Fruit fly (Drosophila melanogaster) whole organism, embryonic: ENCODE results near the gene CG14102.

Source experiments
- Atf6 ChIP-seq: fragments of 200-800 bp; sonication (Bioruptor generic); IDR thresholded peaks from 2 replicates; pipeline ENCODE4 v1.3.6; 2022; ENCODE audit warnings: missing biosample characterization, missing genetic modification characterization
- B-H2 ChIP-seq: fragments of 200-800 bp; sonication (Bioruptor generic); optimal IDR thresholded peaks from 2 replicates; lab custom pipeline; 2018; ENCODE audit warnings: missing biosample characterization, mild to moderate bottlenecking, missing genetic modification characterization
- BtbVII ChIP-seq: fragments of 200-800 bp; sonication (Bioruptor generic); optimal IDR thresholded peaks from 3 replicates; lab custom pipeline; 2017; ENCODE audit warnings: missing biosample characterization, mild to moderate bottlenecking, missing genetic modification characterization
- CG1024 ChIP-seq: fragments of 200-800 bp; sonication (Bioruptor generic); IDR thresholded peaks from 2 replicates; pipeline ENCODE4 v1.3.6; 2022; ENCODE audit warnings: missing biosample characterization, missing genetic modification characterization
- CG10654 ChIP-seq: fragments of 200-800 bp; sonication (Bioruptor generic); optimal IDR thresholded peaks from 2 replicates; lab custom pipeline; 2016; ENCODE audit warnings: missing biosample characterization, missing genetic modification characterization
- CG10979 ChIP-seq: fragments of 200-800 bp; sonication (Bioruptor generic); optimal IDR thresholded peaks from 2 replicates; lab custom pipeline; 2018; ENCODE audit warnings: missing biosample characterization, mild to moderate bottlenecking, missing genetic modification characterization, moderate library complexity
- CG12219 ChIP-seq: fragments of 200-800 bp; sonication (Bioruptor generic); optimal IDR thresholded peaks from 3 replicates; lab custom pipeline; 2018; ENCODE audit warnings: missing biosample characterization, mild to moderate bottlenecking, missing genetic modification characterization
- CG12236 ChIP-seq: fragments of 200-800 bp; sonication (Bioruptor generic); optimal IDR thresholded peaks from 2 replicates; lab custom pipeline; 2016; ENCODE audit warnings: missing biosample characterization, missing genetic modification characterization
- CG14014 ChIP-seq: fragments of 200-800 bp; sonication (Bioruptor generic); IDR thresholded peaks from 2 replicates; pipeline ENCODE4 v1.3.6; 2022; ENCODE audit warnings: missing biosample characterization, missing genetic modification characterization
- CG1603 ChIP-seq: fragments of 200-800 bp; sonication (Bioruptor generic); optimal IDR thresholded peaks from 2 replicates; lab custom pipeline; 2019; ENCODE audit warnings: missing biosample characterization, mild to moderate bottlenecking, missing genetic modification characterization, moderate library complexity
- CG16863 ChIP-seq: fragments of 200-800 bp; sonication (Bioruptor generic); optimal IDR thresholded peaks from 3 replicates; lab custom pipeline; 2016; ENCODE audit warnings: missing biosample characterization, missing genetic modification characterization
- CG1792 ChIP-seq: fragments of 200-800 bp; sonication (Bioruptor generic); optimal IDR thresholded peaks from 2 replicates; lab custom pipeline; 2016; ENCODE audit warnings: missing biosample characterization, missing genetic modification characterization
- CG30020 ChIP-seq: fragments of 200-800 bp; optimal IDR thresholded peaks from 2 replicates; lab custom pipeline; 2019; ENCODE audit warnings: missing biosample characterization, mild to moderate bottlenecking, missing genetic modification characterization, moderate library complexity
- CG42726 ChIP-seq: fragments of 200-800 bp; sonication (Bioruptor generic); IDR thresholded peaks from 2 replicates; pipeline ENCODE4 v1.3.6; 2022; ENCODE audit warnings: missing biosample characterization, missing genetic modification characterization; ENCODE audit not compliant: partially characterized antibody
- CG4854 ChIP-seq: fragments of 200-800 bp; sonication (Bioruptor generic); optimal IDR thresholded peaks from 2 replicates; lab custom pipeline; 2016; ENCODE audit warnings: missing biosample characterization, missing genetic modification characterization, inconsistent platforms
- CG7963 ChIP-seq: fragments of 200-800 bp; sonication (Bioruptor generic); IDR thresholded peaks from 3 replicates; pipeline ENCODE4 v1.3.6; 2022; ENCODE audit warnings: missing biosample characterization, missing genetic modification characterization; ENCODE audit not compliant: partially characterized antibody
- CG8089 ChIP-seq: fragments of 200-800 bp; sonication (Bioruptor generic); optimal IDR thresholded peaks from 3 replicates; lab custom pipeline; 2016; ENCODE audit warnings: missing biosample characterization, missing genetic modification characterization
- CG8944 ChIP-seq: fragments of 200-800 bp; sonication (Bioruptor generic); optimal IDR thresholded peaks from 3 replicates; lab custom pipeline; 2016; ENCODE audit warnings: missing biosample characterization, missing genetic modification characterization
- CG9932 ChIP-seq: fragments of 200-800 bp; sonication (Bioruptor generic); IDR thresholded peaks from 2 replicates; pipeline ENCODE4 v1.3.6; 2022; ENCODE audit warnings: missing biosample characterization, missing genetic modification characterization
- Doc3 ChIP-seq: fragments of 200-800 bp; sonication (Bioruptor generic); IDR thresholded peaks from 3 replicates; pipeline ENCODE4 v1.3.6; 2022; ENCODE audit warnings: missing biosample characterization, missing genetic modification characterization; ENCODE audit not compliant: partially characterized antibody
- Dp ChIP-seq: fragments of 200-800 bp; sonication (Bioruptor generic); optimal IDR thresholded peaks from 2 replicates; lab custom pipeline; 2018; ENCODE audit warnings: missing biosample characterization, mild to moderate bottlenecking, missing genetic modification characterization, moderate library complexity
- E2f2 ChIP-seq: fragments of 200-800 bp; sonication (Bioruptor generic); IDR thresholded peaks from 2 replicates; pipeline ENCODE4 v1.3.6; 2022; ENCODE audit warnings: missing biosample characterization, missing genetic modification characterization
- Fer2 ChIP-seq: fragments of 200-800 bp; sonication (Bioruptor generic); optimal IDR thresholded peaks from 2 replicates; lab custom pipeline; 2018; ENCODE audit warnings: missing biosample characterization, mild to moderate bottlenecking, missing genetic modification characterization, moderate library complexity
- Gug ChIP-seq: fragments of 200-800 bp; sonication (Bioruptor generic); IDR thresholded peaks from 4 replicates; pipeline ENCODE4 v1.3.6; 2022; ENCODE audit warnings: missing biosample characterization, missing genetic modification characterization
- Hmx ChIP-seq: fragments of 200-800 bp; sonication (Bioruptor generic); optimal IDR thresholded peaks from 2 replicates; lab custom pipeline; 2016; ENCODE audit warnings: missing biosample characterization, missing genetic modification characterization
- MBD-R2 ChIP-seq: fragments of 200-800 bp; sonication (Bioruptor generic); IDR thresholded peaks from 2 replicates; pipeline ENCODE4 v1.3.6; 2022; ENCODE audit warnings: missing biosample characterization, missing genetic modification characterization
- MTF-1 ChIP-seq: fragments of 200-800 bp; sonication (Bioruptor generic); optimal IDR thresholded peaks from 2 replicates; lab custom pipeline; 2018; ENCODE audit warnings: missing biosample characterization, mild to moderate bottlenecking, missing genetic modification characterization, borderline replicate concordance
- Mad ChIP-seq: fragments of 200-800 bp; sonication (Bioruptor generic); optimal IDR thresholded peaks from 2 replicates; lab custom pipeline; 2016; ENCODE audit warnings: missing biosample characterization, missing genetic modification characterization
- Scr ChIP-seq: fragments of 200-800 bp; sonication (Bioruptor generic); IDR thresholded peaks from 2 replicates; pipeline ENCODE4 v1.3.6; 2022; ENCODE audit warnings: missing biosample characterization, missing genetic modification characterization; ENCODE audit not compliant: partially characterized antibody
- Tbp ChIP-seq: fragments of >200 bp; optimal IDR thresholded peaks from 2 replicates; lab custom pipeline; 2018; ENCODE audit warnings: missing biosample characterization, missing genetic modification characterization
- amos ChIP-seq: fragments of 200-800 bp; sonication (Bioruptor generic); IDR thresholded peaks from 2 replicates; pipeline ENCODE4 v1.3.6; 2022; ENCODE audit warnings: missing biosample characterization, missing genetic modification characterization; ENCODE audit not compliant: partially characterized antibody
- bab2 ChIP-seq: fragments of 200-800 bp; sonication (Bioruptor generic); optimal IDR thresholded peaks from 2 replicates; lab custom pipeline; 2016; ENCODE audit warnings: missing biosample characterization, missing genetic modification characterization
- bbx ChIP-seq: fragments of 200-800 bp; sonication (Bioruptor generic); IDR thresholded peaks from 2 replicates; pipeline ENCODE4 v1.3.6; 2022; ENCODE audit warnings: missing biosample characterization, missing genetic modification characterization; ENCODE audit not compliant: partially characterized antibody
- chif ChIP-seq, 2 experiments: fragments of 200-800 bp; sonication (Bioruptor generic); optimal IDR thresholded peaks; 3 replicates each; lab custom pipeline; 2016; ENCODE audit warnings: missing biosample characterization in 2 of 2, missing genetic modification characterization in 2 of 2
- crp ChIP-seq, 2 experiments: fragments of 200-800 bp; sonication (Bioruptor generic); optimal IDR thresholded peaks; 2 replicates in 1 of 2; 3 replicates in 1 of 2; lab custom pipeline; 2017; ENCODE audit warnings: missing biosample characterization in 2 of 2, missing genetic modification characterization in 2 of 2, mild to moderate bottlenecking in 1 of 2, moderate library complexity in 1 of 2
- dmrt99B ChIP-seq: fragments of 200-800 bp; sonication (Bioruptor generic); optimal IDR thresholded peaks from 2 replicates; lab custom pipeline; 2018; ENCODE audit warnings: missing biosample characterization, mild to moderate bottlenecking, missing genetic modification characterization, moderate library complexity
- eve ChIP-seq, 2 experiments: fragments of >200 bp; optimal IDR thresholded peaks; 2 replicates each; lab custom pipeline; 2017; ENCODE audit warnings: missing biosample characterization in 2 of 2, missing genetic modification characterization in 2 of 2
- exex ChIP-seq: fragments of 200-800 bp; sonication (Bioruptor generic); optimal IDR thresholded peaks from 4 replicates; lab custom pipeline; 2018; ENCODE audit warnings: missing biosample characterization, mild to moderate bottlenecking, missing genetic modification characterization, moderate library complexity
- ham ChIP-seq: fragments of 200-800 bp; sonication (Bioruptor generic); IDR thresholded peaks from 2 replicates; pipeline ENCODE4 v1.3.6; 2022; ENCODE audit warnings: missing biosample characterization, missing genetic modification characterization
- lbe ChIP-seq: fragments of 200-800 bp; sonication (Bioruptor generic); optimal IDR thresholded peaks from 2 replicates; lab custom pipeline; 2016; ENCODE audit warnings: missing biosample characterization, mild to moderate bottlenecking, missing genetic modification characterization
- lola ChIP-seq, 3 experiments: fragments of >200 bp in 2 of 3; fragments of 200-800 bp in 1 of 3; sonication (Bioruptor generic) in 1 of 3; optimal IDR thresholded peaks; 2 replicates each; lab custom pipeline; 2017 to 2019; ENCODE audit warnings: missing biosample characterization in 3 of 3, missing genetic modification characterization in 3 of 3, mild to moderate bottlenecking in 1 of 3, moderate library complexity in 1 of 3
- pita ChIP-seq: fragments of 200-800 bp; sonication (Bioruptor generic); optimal IDR thresholded peaks from 2 replicates; lab custom pipeline; 2017; ENCODE audit warnings: missing biosample characterization, mild to moderate bottlenecking, missing genetic modification characterization
- pzg ChIP-seq: fragments of 200-800 bp; sonication (Bioruptor generic); optimal IDR thresholded peaks from 3 replicates; lab custom pipeline; 2018; ENCODE audit warnings: missing biosample characterization, mild to moderate bottlenecking, missing genetic modification characterization, moderate library complexity
- repo ChIP-seq: fragments of 200-800 bp; sonication (Bioruptor generic); optimal IDR thresholded peaks from 2 replicates; lab custom pipeline; 2016; ENCODE audit warnings: missing biosample characterization, missing genetic modification characterization
- stc ChIP-seq: fragments of 200-800 bp; sonication (Bioruptor generic); IDR thresholded peaks from 2 replicates; pipeline ENCODE4 v1.3.6; 2022; ENCODE audit warnings: missing biosample characterization, missing genetic modification characterization
- tin ChIP-seq: fragments of 200-800 bp; sonication (Bioruptor generic); optimal IDR thresholded peaks from 3 replicates; lab custom pipeline; 2016; ENCODE audit warnings: missing biosample characterization, missing genetic modification characterization
- unc-4 ChIP-seq: fragments of 200-800 bp; sonication (Bioruptor generic); IDR thresholded peaks from 2 replicates; pipeline ENCODE4 v1.3.6; 2022; ENCODE audit warnings: missing biosample characterization, missing genetic modification characterization; ENCODE audit not compliant: partially characterized antibody
- usp ChIP-seq: fragments of >200 bp; optimal IDR thresholded peaks from 2 replicates; lab custom pipeline; 2017; ENCODE audit warnings: missing biosample characterization, missing genetic modification characterization
- vnd ChIP-seq: fragments of 200-800 bp; sonication (Bioruptor generic); IDR thresholded peaks from 3 replicates; pipeline ENCODE4 v1.3.6; 2022; ENCODE audit warnings: missing biosample characterization, missing genetic modification characterization; ENCODE audit not compliant: partially characterized antibody
- zen2 ChIP-seq: fragments of 200-800 bp; sonication (Bioruptor generic); IDR thresholded peaks from 3 replicates; pipeline ENCODE4 v1.3.6; 2022; ENCODE audit warnings: missing biosample characterization, missing genetic modification characterization; ENCODE audit not compliant: partially characterized antibody

Gene CG14102

DNA sequence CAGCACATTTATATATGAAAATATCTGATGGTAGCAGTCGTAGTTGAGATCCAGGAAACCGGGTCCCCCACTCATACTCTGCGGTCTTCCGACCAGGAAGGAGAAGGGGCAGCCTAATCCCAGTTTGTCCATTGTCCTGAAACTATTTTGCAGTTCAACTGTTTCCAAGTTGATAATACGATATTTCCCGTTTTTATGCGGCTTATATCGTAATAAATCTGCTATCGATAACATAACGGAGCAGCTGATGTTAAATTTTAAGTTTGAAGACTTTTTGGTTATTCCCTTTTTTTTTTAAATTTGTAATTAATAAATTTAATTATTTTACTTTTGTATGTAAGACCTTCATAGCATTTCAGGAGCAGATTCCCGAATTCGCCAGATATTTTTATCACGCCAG lies at the start of gene CG14102 (continued):
- peak in 1 of 2 experiments; percentile 72 for TF ChIP-seq crp (GFP tag; optimal IDR thresholded peaks at IDR 0.05; lab: Kevin White, UChicago)
- peak; percentile 17 for TF ChIP-seq Dp
- no peak for TF ChIP-seq dmrt99B (tag; lab: Kevin White, UChicago)
- TF ChIP-seq exex, result no peak
- peak; percentile 35; the same call in 1 of the 3 replicates for TF ChIP-seq vnd (GFP tag; lab: Robert Waterston, UW)
- no peak for TF ChIP-seq MTF-1 (GFP tag; lab: Kevin White, UChicago)
- no peak for TF ChIP-seq Fer2 (tag; lab: Kevin White, UChicago)
- TF ChIP-seq CG1792, result no peak
- no peak for TF ChIP-seq CG1603
- no peak for TF ChIP-seq CG8089 (GFP tag; lab: Kevin White, UChicago)
- no peak for TF ChIP-seq repo
- no peak for TF ChIP-seq CG16863 (GFP tag; lab: Kevin White, UChicago)
- no peak for TF ChIP-seq Hmx (GFP tag; lab: Kevin White, UChicago)
- TF ChIP-seq lola (GFP tag; optimal IDR thresholded peaks at IDR 0.05; lab: Kevin White, UChicago), result no peak
- TF ChIP-seq lbe (GFP tag; lab: Kevin White, UChicago), result peak; percentile 27
- no peak for TF ChIP-seq CG12236 (GFP tag; lab: Kevin White, UChicago)
- TF ChIP-seq CG10654 (GFP tag; lab: Kevin White, UChicago), result no peak
- TF ChIP-seq B-H2 (GFP tag; lab: Kevin White, UChicago), result no peak
- TF ChIP-seq Doc3, result peak; percentile 62
- TF ChIP-seq ham (GFP tag; lab: Robert Waterston, UW), result no peak
- 0 out of 3 replicates have a peak, but pooled peaks have one; percentile 21 for TF ChIP-seq CG7963 (GFP tag; lab: Robert Waterston, UW)
- TF ChIP-seq stc (GFP tag; lab: Robert Waterston, UW), result no peak
- peak; percentile 66 for TF ChIP-seq MBD-R2 (GFP tag; lab: Robert Waterston, UW)
- TF ChIP-seq tin (GFP tag; lab: Kevin White, UChicago), result no peak
- peak; percentile 41; the same call in 1 of the 3 replicates for TF ChIP-seq zen2 (GFP tag; lab: Robert Waterston, UW)
- no peak for TF ChIP-seq Atf6 (GFP tag; lab: Robert Waterston, UW)
- TF ChIP-seq Scr (GFP tag; lab: Robert Waterston, UW), result peak; percentile 76
- TF ChIP-seq amos (GFP tag; lab: Robert Waterston, UW), result peak; percentile 67
- peak; percentile 67 for TF ChIP-seq unc-4 (GFP tag; lab: Robert Waterston, UW)
- TF ChIP-seq BtbVII (GFP tag; lab: Kevin White, UChicago), result no peak
- TF ChIP-seq bbx (GFP tag; lab: Robert Waterston, UW), result peak; percentile 27; the same call in 1 of the 2 replicates
- TF ChIP-seq CG12219 (GFP tag; lab: Kevin White, UChicago), result no peak
- TF ChIP-seq CG4854 (GFP tag; lab: Kevin White, UChicago), result no peak
- TF ChIP-seq eve (GFP tag; optimal IDR thresholded peaks at IDR 0.05; lab: Kevin White, UChicago), result no peak
- TF ChIP-seq CG9932 (GFP tag; lab: Robert Waterston, UW), result no peak
- TF ChIP-seq E2f2 (GFP tag; lab: Robert Waterston, UW), result peak; percentile 13; the same call in 1 of the 2 replicates
- no peak for TF ChIP-seq CG10979
- no peak for TF ChIP-seq Mad
- peak; percentile 7 for TF ChIP-seq pzg (GFP tag; lab: Kevin White, UChicago)
- no peak for TF ChIP-seq Gug (GFP tag; lab: Robert Waterston, UW)
- no peak for TF ChIP-seq CG1024 (GFP tag; lab: Robert Waterston, UW)
- TF ChIP-seq pita (GFP tag; lab: Kevin White, UChicago), result no peak
- TF ChIP-seq CG14014 (GFP tag; lab: Robert Waterston, UW), result no peak
- TF ChIP-seq CG30020, result no peak
- TF ChIP-seq Tbp (GFP tag; lab: Kevin White, UChicago), result no peak
- no peak for TF ChIP-seq CG8944 (GFP tag; lab: Kevin White, UChicago)
- no peak for TF ChIP-seq bab2
- no peak for TF ChIP-seq usp
- TF ChIP-seq chif (GFP tag; optimal IDR thresholded peaks at IDR 0.05; lab: Kevin White, UChicago), result no peak
- TF ChIP-seq CG42726 (GFP tag; lab: Robert Waterston, UW), result no peak
